Worm (Caenorhabditis elegans) whole organism, L1 larva: Measurements from ENCODE around the gene Y43F8C.5.

Experiments
- fkh-10 ChIP-seq: sonication (generic microtip); optimal IDR thresholded peaks from 2 replicates; lab custom pipeline; 2017; ENCODE audit warnings: missing biosample characterization, missing genetic modification reagents, missing genetic modification characterization
- isw-1 ChIP-seq: fragments of 200-800 bp; sonication (Bioruptor generic); IDR thresholded peaks from 2 replicates; pipeline ENCODE4 v1.3.6; 2022; ENCODE audit warnings: missing genetic modification characterization, missing compliant biosample characterization
- ztf-11 ChIP-seq, 2 experiments: sonication (generic microtip); optimal IDR thresholded peaks; 2 replicates each; lab custom pipeline; 2016 to 2017; ENCODE audit warnings: missing genetic modification characterization in 2 of 2, missing biosample characterization in 1 of 2, missing compliant biosample characterization in 1 of 2

ce11 chrV:19674543-19674942, 42.1 kb upstream of the Y43F8C.5 start, which contains the start of gene mrp-7:
- TF ChIP-seq fkh-10 (GFP tag; lab: Kevin White, UChicago), result no peak
- TF ChIP-seq isw-1 (GFP tag; lab: Robert Waterston, UW), result no peak
- TF ChIP-seq ztf-11 (tag; optimal IDR thresholded peaks at IDR 0.05; lab: Kevin White, UChicago), result no peak
